Worm (Caenorhabditis elegans): ENCODE measurements around the gene cld-9.

cld-9 gene

ce11 chrV:13703960-13704359, 47.7 kb downstream of the cld-9 start, which contains the start of gene T01D3.3:
Gene T01D3.3 (plus strand): TSS chrV:13704271.
- peak; percentile 63 for TF ChIP-seq nhr-25 (tag; optimal IDR thresholded peaks at IDR 0.05; ENCODE audit: borderline replicate concordance, insufficient read depth)
- TF ChIP-seq daf-12 (tag; optimal IDR thresholded peaks at IDR 0.05), result no peak
- no peak for TF ChIP-seq ceh-20 (GFP tag; IDR thresholded peaks at IDR 0.05)
- no peak for TF ChIP-seq zfp-2 (tag; optimal IDR thresholded peaks at IDR 0.05)
- no peak for TF ChIP-seq nhr-102 (tag; optimal IDR thresholded peaks at IDR 0.05)

Data from whole organism, L4 larva.